Fruit fly (Drosophila melanogaster): ENCODE data around the gene Bre1.

Gene Bre1

dm6 chr3L:5813016-5813415, 19.0 kb upstream of the Bre1 start, which contains the start of gene mad2 (continued):
- no peak for TF ChIP-seq Oli (tag; optimal IDR thresholded peaks at IDR 0.05)
- TF ChIP-seq ap (GFP tag; IDR thresholded peaks at IDR 0.05), result no peak
- no peak for TF ChIP-seq CG4730 (GFP tag; IDR thresholded peaks at IDR 0.05)
- TF ChIP-seq lab (GFP tag; optimal IDR thresholded peaks at IDR 0.05), result no peak
- TF ChIP-seq yki (optimal IDR thresholded peaks at IDR 0.05), result no peak

- TF ChIP-seq CG31365 (tag; optimal IDR thresholded peaks at IDR 0.05) (no peak), CG4404 (GFP tag; IDR thresholded peaks at IDR 0.05) (no peak), Bteb2 (GFP tag; optimal IDR thresholded peaks at IDR 0.05) (no peak), Ssrp (tag; optimal IDR thresholded peaks at IDR 0.05) (no peak), zen2 (GFP tag; IDR thresholded peaks at IDR 0.05; ENCODE audit: partially characterized antibody) (no peak), Side (GFP tag; optimal IDR thresholded peaks at IDR 0.05) (no peak), da (GFP tag; optimal IDR thresholded peaks at IDR 0.05) (no peak), Ets65A (GFP tag) (no peak), CG7745 (tag; optimal IDR thresholded peaks at IDR 0.05) (no peak), CG34376 (GFP tag; optimal IDR thresholded peaks at IDR 0.05) (peak; percentile 52), Dp (GFP tag; optimal IDR thresholded peaks at IDR 0.05) (peak; percentile 39), CG7928 (GFP tag; optimal IDR thresholded peaks at IDR 0.05) (peak; percentile 14), inv (GFP tag; IDR thresholded peaks at IDR 0.05; ENCODE audit: partially characterized antibody) (no peak), CG10565 (GFP tag; optimal IDR thresholded peaks at IDR 0.05) (no peak), HmgD (GFP tag; optimal IDR thresholded peaks at IDR 0.05) (no peak), CG4360 (GFP tag; IDR thresholded peaks at IDR 0.05) (no peak; the same call in 1 of the 2 replicates), pzg (GFP tag; optimal IDR thresholded peaks at IDR 0.05) (peak; percentile 91), CG18599 (GFP tag; optimal IDR thresholded peaks at IDR 0.05) (peak; percentile 16), yki (optimal IDR thresholded peaks at IDR 0.05) (no peak), gsb (GFP tag; IDR thresholded peaks at IDR 0.05) (no peak), CG15696 (tag; optimal IDR thresholded peaks at IDR 0.05) (no peak), Mes4 (GFP tag; optimal IDR thresholded peaks at IDR 0.05) (peak; percentile 20), CG12236 (GFP tag; optimal IDR thresholded peaks at IDR 0.05) (no peak), Xrp1 (GFP tag; IDR thresholded peaks at IDR 0.05) (0 out of 2 replicates have a peak, but pooled peaks have one; percentile 16), tup (GFP tag; optimal IDR thresholded peaks at IDR 0.05) (peak; percentile 5), Poxn (GFP tag; IDR thresholded peaks at IDR 0.05) (no peak), CG7786 (GFP tag; optimal IDR thresholded peaks at IDR 0.05) (no peak), amos (GFP tag; IDR thresholded peaks at IDR 0.05; ENCODE audit: partially characterized antibody) (peak; percentile 48), otp (GFP tag; IDR thresholded peaks at IDR 0.05) (no peak), Asciz (GFP tag; optimal IDR thresholded peaks at IDR 0.05) (no peak), schlank (tag; optimal IDR thresholded peaks at IDR 0.05) (no peak), abd-A (tag; optimal IDR thresholded peaks at IDR 0.05) (peak; percentile 86), nom (GFP tag; optimal IDR thresholded peaks at IDR 0.05) (peak; percentile 69), Xbp1 (GFP tag; optimal IDR thresholded peaks at IDR 0.05) (no peak), sima (GFP tag; optimal IDR thresholded peaks at IDR 0.05) (no peak), exex (tag; optimal IDR thresholded peaks at IDR 0.05) (peak; percentile 65), Hr39 (optimal IDR thresholded peaks at IDR 0.05) (no peak), dmrt11E (tag; optimal IDR thresholded peaks at IDR 0.05) (no peak), tll (GFP tag; optimal IDR thresholded peaks at IDR 0.05) (peak in 1 of 2 experiments; percentile 5), bowl (GFP tag; IDR thresholded peaks at IDR 0.05) (no peak), CG14441 (GFP tag; IDR thresholded peaks at IDR 0.05) (no peak), aop (GFP tag; IDR thresholded peaks at IDR 0.05) (no peak), CG14965 (GFP tag; optimal IDR thresholded peaks at IDR 0.05; ENCODE audit: borderline replicate concordance) (no peak), sim (GFP tag; IDR thresholded peaks at IDR 0.05) (no peak)
Observed at dm6 chr3L:5810633-5811341, 16.8 kb upstream of the Bre1 start, which contains the start of the genes S6k and kri. Gene S6k (minus strand): TSS chr3L:5810931. Gene kri (plus strand): TSS chr3L:5810973.

All from whole organism, embryonic.